Fruit fly (Drosophila melanogaster) whole organism, embryonic: ENCODE results near the gene Pdxk.

Experiments
- CG10267 ChIP-seq: fragments of 200-800 bp; sonication (Bioruptor generic); optimal IDR thresholded peaks from 2 replicates; lab custom pipeline; 2018; ENCODE audit warnings: missing biosample characterization, mild to moderate bottlenecking, missing genetic modification characterization, moderate library complexity
- CG10543 ChIP-seq: fragments of 200-800 bp; sonication (Bioruptor generic); optimal IDR thresholded peaks from 3 replicates; lab custom pipeline; 2017; ENCODE audit warnings: missing biosample characterization, mild to moderate bottlenecking, missing genetic modification characterization, moderate library complexity
- CG13424 ChIP-seq: fragments of 200-800 bp; sonication (Bioruptor generic); optimal IDR thresholded peaks from 2 replicates; lab custom pipeline; 2019; ENCODE audit warnings: missing biosample characterization, mild to moderate bottlenecking, missing genetic modification characterization, moderate library complexity
- CG16863 ChIP-seq: fragments of 200-800 bp; sonication (Bioruptor generic); optimal IDR thresholded peaks from 3 replicates; lab custom pipeline; 2016; ENCODE audit warnings: missing biosample characterization, missing genetic modification characterization
- CG17361 ChIP-seq: fragments of 200-800 bp; sonication (Bioruptor generic); IDR thresholded peaks from 3 replicates; pipeline ENCODE4 v1.3.6; 2022; ENCODE audit warnings: missing biosample characterization, missing genetic modification characterization
- CG18262 ChIP-seq: fragments of 200-800 bp; optimal IDR thresholded peaks from 3 replicates; lab custom pipeline; 2019; ENCODE audit warnings: missing biosample characterization, mild to moderate bottlenecking, missing genetic modification characterization, moderate library complexity
- CG18476 ChIP-seq: fragments of 200-800 bp; sonication (Bioruptor generic); optimal IDR thresholded peaks from 2 replicates; lab custom pipeline; 2016; ENCODE audit warnings: missing biosample characterization, mild to moderate bottlenecking, missing genetic modification characterization
- CG2202 ChIP-seq: fragments of 200-800 bp; sonication (Bioruptor generic); optimal IDR thresholded peaks from 2 replicates; lab custom pipeline; 2018; ENCODE audit warnings: missing biosample characterization, mild to moderate bottlenecking, missing genetic modification characterization
- CG31388 ChIP-seq: fragments of 200-800 bp; sonication (Bioruptor generic); optimal IDR thresholded peaks from 2 replicates; lab custom pipeline; 2016; ENCODE audit warnings: missing biosample characterization, missing genetic modification characterization
- CG33557 ChIP-seq: fragments of 200-800 bp; sonication (Bioruptor generic); optimal IDR thresholded peaks from 2 replicates; lab custom pipeline; 2019; ENCODE audit warnings: missing biosample characterization, mild to moderate bottlenecking, missing genetic modification characterization, moderate library complexity
- CG3838 ChIP-seq: fragments of 200-800 bp; sonication (Bioruptor generic); optimal IDR thresholded peaks from 3 replicates; lab custom pipeline; 2016; ENCODE audit warnings: missing biosample characterization, missing genetic modification characterization
- CG4328 ChIP-seq: fragments of 200-800 bp; sonication (Bioruptor generic); optimal IDR thresholded peaks from 3 replicates; lab custom pipeline; 2017; ENCODE audit warnings: missing biosample characterization, missing genetic modification reagents, missing genetic modification characterization
- CG6175 ChIP-seq: fragments of 200-800 bp; sonication (Bioruptor generic); IDR thresholded peaks from 3 replicates; pipeline ENCODE4 v1.3.6; 2022; ENCODE audit warnings: missing biosample characterization, missing genetic modification characterization
- CG6254 ChIP-seq: fragments of 200-800 bp; sonication (Bioruptor generic); optimal IDR thresholded peaks from 3 replicates; lab custom pipeline; 2017; ENCODE audit warnings: mild to moderate bottlenecking, missing biosample characterization, missing genetic modification reagents, missing genetic modification characterization
- CG7987 ChIP-seq: fragments of 200-800 bp; sonication (Bioruptor generic); optimal IDR thresholded peaks from 2 replicates; lab custom pipeline; 2018; ENCODE audit warnings: missing biosample characterization, mild to moderate bottlenecking, missing genetic modification characterization, moderate library complexity
- CG8944 ChIP-seq: fragments of 200-800 bp; sonication (Bioruptor generic); optimal IDR thresholded peaks from 3 replicates; lab custom pipeline; 2016; ENCODE audit warnings: missing biosample characterization, missing genetic modification characterization
- CG9609 ChIP-seq: fragments of 200-800 bp; sonication (Bioruptor generic); optimal IDR thresholded peaks from 3 replicates; lab custom pipeline; 2016; ENCODE audit warnings: missing biosample characterization, missing genetic modification characterization
- CG9797 ChIP-seq: fragments of 200-800 bp; sonication (Bioruptor generic); optimal IDR thresholded peaks from 3 replicates; lab custom pipeline; 2018; ENCODE audit warnings: missing biosample characterization, mild to moderate bottlenecking, missing genetic modification characterization
- CG9876 ChIP-seq: fragments of 200-800 bp; sonication (Bioruptor generic); optimal IDR thresholded peaks from 2 replicates; lab custom pipeline; 2016; ENCODE audit warnings: missing biosample characterization, missing genetic modification characterization
- CTCF ChIP-seq: fragments of 200-800 bp; sonication (Bioruptor generic); optimal IDR thresholded peaks from 2 replicates; lab custom pipeline; 2017; ENCODE audit warnings: missing biosample characterization, mild to moderate bottlenecking, missing genetic modification characterization, moderate library complexity
- D ChIP-seq, 2 experiments: fragments of 200-800 bp in 1 of 2; fragments of >200 bp in 1 of 2; sonication (Bioruptor generic) in 1 of 2; optimal IDR thresholded peaks; 2 replicates in 1 of 2; 3 replicates in 1 of 2; lab custom pipeline; 2017; ENCODE audit warnings: mild to moderate bottlenecking in 1 of 2, missing biosample characterization in 1 of 2, missing genetic modification characterization in 1 of 2, missing genetic modification reagents in 1 of 2
- D19A ChIP-seq: fragments of 200-800 bp; optimal IDR thresholded peaks from 3 replicates; lab custom pipeline; 2019; ENCODE audit warnings: missing biosample characterization, mild to moderate bottlenecking, missing genetic modification characterization, moderate library complexity
- Dad ChIP-seq: fragments of 200-800 bp; sonication (Bioruptor generic); optimal IDR thresholded peaks from 3 replicates; lab custom pipeline; 2016; ENCODE audit warnings: missing biosample characterization, missing genetic modification characterization
- E2f2 ChIP-seq: fragments of 200-800 bp; sonication (Bioruptor generic); IDR thresholded peaks from 2 replicates; pipeline ENCODE4 v1.3.6; 2022; ENCODE audit warnings: missing biosample characterization, missing genetic modification characterization
- ERR ChIP-seq: fragments of 200-800 bp; sonication (Bioruptor generic); optimal IDR thresholded peaks from 2 replicates; lab custom pipeline; 2016; ENCODE audit warnings: missing biosample characterization, missing genetic modification characterization
- Hey ChIP-seq: fragments of 200-800 bp; sonication (Bioruptor generic); optimal IDR thresholded peaks from 3 replicates; lab custom pipeline; 2018; ENCODE audit warnings: missing biosample characterization, mild to moderate bottlenecking, missing genetic modification characterization
- Hr39 ChIP-seq: fragments of >200 bp; optimal IDR thresholded peaks from 2 replicates; lab custom pipeline; 2017
- Jarid2 ChIP-seq: fragments of 200-800 bp; sonication (Bioruptor generic); optimal IDR thresholded peaks from 3 replicates; lab custom pipeline; 2017; ENCODE audit warnings: mild to moderate bottlenecking, missing biosample characterization, missing genetic modification reagents, missing genetic modification characterization
- NC2α ChIP-seq: fragments of 200-800 bp; sonication (Bioruptor generic); optimal IDR thresholded peaks from 2 replicates; lab custom pipeline; 2016; ENCODE audit warnings: missing biosample characterization, missing genetic modification characterization
- Ptx1 ChIP-seq: fragments of 200-800 bp; sonication (Bioruptor generic); IDR thresholded peaks from 2 replicates; pipeline ENCODE4 v1.3.6; 2022; ENCODE audit warnings: missing biosample characterization, missing genetic modification characterization
- Rx ChIP-seq: fragments of 200-800 bp; sonication (Bioruptor generic); IDR thresholded peaks from 2 replicates; pipeline ENCODE4 v1.3.6; 2022; ENCODE audit warnings: missing biosample characterization, missing genetic modification characterization
- Sin3A ChIP-seq: fragments of >200 bp; optimal IDR thresholded peaks from 2 replicates; lab custom pipeline; 2018
- Six4 ChIP-seq: fragments of 200-800 bp; sonication (Bioruptor generic); optimal IDR thresholded peaks from 2 replicates; lab custom pipeline; 2016; ENCODE audit warnings: missing biosample characterization, missing genetic modification characterization
- Xbp1 ChIP-seq: fragments of 200-800 bp; sonication (Bioruptor generic); optimal IDR thresholded peaks from 3 replicates; lab custom pipeline; 2016; ENCODE audit warnings: missing biosample characterization, mild to moderate bottlenecking, missing genetic modification characterization
- az2 ChIP-seq: fragments of 200-800 bp; sonication (Bioruptor generic); optimal IDR thresholded peaks from 3 replicates; lab custom pipeline; 2016; ENCODE audit warnings: missing biosample characterization, missing genetic modification characterization
- bbx ChIP-seq: fragments of 200-800 bp; sonication (Bioruptor generic); IDR thresholded peaks from 2 replicates; pipeline ENCODE4 v1.3.6; 2022; ENCODE audit warnings: missing biosample characterization, missing genetic modification characterization; ENCODE audit not compliant: partially characterized antibody
- croc ChIP-seq: fragments of 200-800 bp; sonication (Bioruptor generic); conservative IDR thresholded peaks from 3 replicates; pipeline ENCODE4 v1.3.6; 2022; ENCODE audit warnings: missing biosample characterization, missing genetic modification characterization
- dan ChIP-seq: fragments of 200-800 bp; sonication (Bioruptor generic); IDR thresholded peaks from 2 replicates; pipeline ENCODE4 v1.3.6; 2022; ENCODE audit warnings: missing biosample characterization, missing genetic modification characterization
- dati ChIP-seq: fragments of 200-800 bp; sonication (Bioruptor generic); IDR thresholded peaks from 2 replicates; pipeline ENCODE4 v1.3.6; 2022; ENCODE audit warnings: missing biosample characterization, missing genetic modification characterization
- hkb ChIP-seq, 2 experiments: fragments of 200-800 bp in 1 of 2; fragments of >200 bp in 1 of 2; sonication (Bioruptor generic) in 1 of 2; IDR thresholded peaks in 1 of 2; optimal IDR thresholded peaks in 1 of 2; 2 replicates each; pipeline versions ENCODE4 v1.3.6 to Lab custom; 2017 to 2022; ENCODE audit warnings: missing biosample characterization in 1 of 2, missing genetic modification characterization in 1 of 2
- hth ChIP-seq: fragments of >200 bp; optimal IDR thresholded peaks from 2 replicates; lab custom pipeline; 2017; ENCODE audit warnings: inconsistent platforms
- knrl ChIP-seq: fragments of 200-800 bp; sonication (Bioruptor generic); IDR thresholded peaks from 3 replicates; pipeline ENCODE4 v1.3.6; 2022; ENCODE audit warnings: missing biosample characterization, missing genetic modification characterization; ENCODE audit not compliant: partially characterized antibody
- lab ChIP-seq: fragments of 200-800 bp; sonication (Bioruptor generic); optimal IDR thresholded peaks from 3 replicates; lab custom pipeline; 2017; ENCODE audit warnings: missing biosample characterization, missing genetic modification characterization, mild to moderate bottlenecking, moderate library complexity, missing genetic modification reagents
- mam ChIP-seq: fragments of 200-800 bp; sonication (Bioruptor generic); optimal IDR thresholded peaks from 3 replicates; lab custom pipeline; 2016; ENCODE audit warnings: missing biosample characterization, missing genetic modification characterization
- onecut ChIP-seq: fragments of 200-800 bp; sonication (Bioruptor generic); IDR thresholded peaks from 2 replicates; pipeline ENCODE4 v1.3.6; 2022; ENCODE audit warnings: missing biosample characterization, missing genetic modification characterization
- org-1 ChIP-seq: fragments of 200-800 bp; sonication (Bioruptor generic); optimal IDR thresholded peaks from 2 replicates; lab custom pipeline; 2017; ENCODE audit warnings: missing biosample characterization, missing genetic modification characterization
- otp ChIP-seq: fragments of 200-800 bp; sonication (Bioruptor generic); IDR thresholded peaks from 3 replicates; pipeline ENCODE4, ENCODE4 v1.3.6; 2022; ENCODE audit warnings: missing biosample characterization, missing genetic modification characterization
- prd ChIP-seq, 3 experiments: fragments of >200 bp in 2 of 3; fragments of 200-800 bp in 1 of 3; sonication (Bioruptor generic) in 1 of 3; optimal IDR thresholded peaks in 2 of 3; IDR thresholded peaks in 1 of 3; 2 replicates in 2 of 3; 3 replicates in 1 of 3; pipeline versions ENCODE4 v1.3.6 to Lab custom; 2017 to 2022; ENCODE audit warnings: missing biosample characterization in 1 of 3, missing genetic modification characterization in 1 of 3
- run ChIP-seq: fragments of 200-800 bp; sonication (Bioruptor generic); optimal IDR thresholded peaks from 3 replicates; lab custom pipeline; 2018; ENCODE audit warnings: missing biosample characterization, mild to moderate bottlenecking, missing genetic modification characterization
- trem ChIP-seq: fragments of 200-800 bp; optimal IDR thresholded peaks from 3 replicates; lab custom pipeline; 2019; ENCODE audit warnings: missing biosample characterization, mild to moderate bottlenecking, missing genetic modification characterization, moderate library complexity
- vfl ChIP-seq: fragments of 200-800 bp; sonication (Bioruptor generic); optimal IDR thresholded peaks from 2 replicates; lab custom pipeline; 2016; ENCODE audit warnings: missing biosample characterization, missing genetic modification characterization
- yki ChIP-seq: fragments of >200 bp; optimal IDR thresholded peaks from 3 replicates; lab custom pipeline; 2018

The Pdxk gene

dm6 chr3L:9397156-9397555, 37.0 kb downstream of the Pdxk start (continued):
- TF ChIP-seq yki (lab: Kevin White, UChicago): no peak
- no peak for TF ChIP-seq dati (GFP tag; lab: Robert Waterston, UW)
- TF ChIP-seq az2 (GFP tag; lab: Kevin White, UChicago): no peak
- TF ChIP-seq CG7987 (GFP tag; lab: Kevin White, UChicago): peak; percentile 94
- TF ChIP-seq D19A: peak; percentile 19
- TF ChIP-seq CG4328 (GFP tag; lab: Kevin White, UChicago): peak; percentile 70
- TF ChIP-seq CG9876 (GFP tag; lab: Kevin White, UChicago): no peak
- no peak for TF ChIP-seq bbx (GFP tag; lab: Robert Waterston, UW)
- TF ChIP-seq CG6254 (GFP tag; lab: Kevin White, UChicago): peak; percentile 34
- TF ChIP-seq org-1 (GFP tag; lab: Kevin White, UChicago): peak; percentile 80
- TF ChIP-seq CG3838 (GFP tag; lab: Kevin White, UChicago): no peak
- no peak for TF ChIP-seq croc (GFP tag; lab: Robert Waterston, UW)
- TF ChIP-seq D (optimal IDR thresholded peaks at IDR 0.05; lab: Kevin White, UChicago): no peak
- TF ChIP-seq D (GFP tag; optimal IDR thresholded peaks at IDR 0.05; lab: Kevin White, UChicago): peak; percentile 48
- peak; percentile 48 for TF ChIP-seq CG2202 (tag; lab: Kevin White, UChicago)
- TF ChIP-seq lab (GFP tag; lab: Kevin White, UChicago): peak; percentile 97
- peak; percentile 58 for TF ChIP-seq Hey (tag; lab: Kevin White, UChicago)
- no peak for TF ChIP-seq run (tag; lab: Kevin White, UChicago)
- TF ChIP-seq CG13424 (tag; lab: Kevin White, UChicago): peak; percentile 39
- no peak for TF ChIP-seq Six4 (GFP tag; lab: Kevin White, UChicago)
- peak; percentile 68 for TF ChIP-seq mam
- no peak for TF ChIP-seq Sin3A (lab: Kevin White, UChicago)
- peak; percentile 35 for TF ChIP-seq CG18476
- TF ChIP-seq trem: peak; percentile 13
- no peak for TF ChIP-seq CG31388
- TF ChIP-seq CG18262: peak; percentile 46
- peak; percentile 63 for TF ChIP-seq onecut
- TF ChIP-seq CG9797 (GFP tag; lab: Kevin White, UChicago): peak; percentile 1
- no peak for TF ChIP-seq CG8944 (GFP tag; lab: Kevin White, UChicago)
- TF ChIP-seq vfl (GFP tag; lab: Kevin White, UChicago): peak; percentile 19
- TF ChIP-seq CG6175 (GFP tag; lab: Robert Waterston, UW): no peak
- TF ChIP-seq Hr39 (lab: Kevin White, UChicago): no peak
- peak; percentile 42 for TF ChIP-seq CG33557 (GFP tag; lab: Kevin White, UChicago)
- TF ChIP-seq Jarid2 (GFP tag; lab: Kevin White, UChicago): peak; percentile 50
- no peak for TF ChIP-seq CG17361 (GFP tag; lab: Robert Waterston, UW)
- TF ChIP-seq Dad (GFP tag; lab: Kevin White, UChicago): peak; percentile 59
- no peak for TF ChIP-seq CG10267
- no peak for TF ChIP-seq dan (GFP tag; lab: Robert Waterston, UW)
- TF ChIP-seq ERR: peak; percentile 49
- no peak for TF ChIP-seq CG16863
- peak; percentile 25 for TF ChIP-seq CG10543 (GFP tag; lab: Kevin White, UChicago)
- TF ChIP-seq hkb (optimal IDR thresholded peaks at IDR 0.05; lab: Kevin White, UChicago): no peak
- peak; percentile 67; the same call in 1 of the 2 replicates for TF ChIP-seq hkb (GFP tag; IDR thresholded peaks at IDR 0.05; lab: Robert Waterston, UW)
- TF ChIP-seq Xbp1 (GFP tag; lab: Kevin White, UChicago): no peak
- no peak for TF ChIP-seq NC2α (GFP tag; lab: Kevin White, UChicago)
- no peak for TF ChIP-seq hth (lab: Kevin White, UChicago)
- 0 out of 2 replicates have a peak, but pooled peaks have one; percentile 5 for TF ChIP-seq E2f2 (GFP tag; lab: Robert Waterston, UW)
- no peak for TF ChIP-seq knrl
- TF ChIP-seq CTCF (GFP tag; lab: Kevin White, UChicago): peak; percentile 36
- TF ChIP-seq Rx (GFP tag; lab: Robert Waterston, UW): no peak
- no peak for TF ChIP-seq otp
- TF ChIP-seq Ptx1: peak; percentile 26; the same call in 1 of the 2 replicates
- TF ChIP-seq CG9609 (GFP tag; lab: Kevin White, UChicago): no peak
- TF ChIP-seq prd (optimal IDR thresholded peaks at IDR 0.05; lab: Kevin White, UChicago): no peak
- no peak for TF ChIP-seq prd (GFP tag; IDR thresholded peaks at IDR 0.05; lab: Robert Waterston, UW)
